Worm (Caenorhabditis elegans) whole organism, L1 larva: ENCODE measurements around the gene R09F10.8.

Experiments
- C04F5.9 ChIP-seq: sonication (generic microtip); optimal IDR thresholded peaks from 2 replicates; lab custom pipeline; 2016; ENCODE audit warnings: missing genetic modification characterization, missing compliant biosample characterization
- C34B4.2 ChIP-seq: sonication (generic microtip); optimal IDR thresholded peaks from 2 replicates; lab custom pipeline; 2017; ENCODE audit warnings: mild to moderate bottlenecking, missing genetic modification characterization, missing compliant biosample characterization
- Y116A8C.19 ChIP-seq: sonication (generic microtip); optimal IDR thresholded peaks from 2 replicates; lab custom pipeline; 2016; ENCODE audit warnings: missing compliant biosample characterization, missing genetic modification characterization, borderline replicate concordance
- aha-1 ChIP-seq: fragments of 150-350 bp; optimal IDR thresholded peaks from 2 replicates; lab custom pipeline; 2014; ENCODE audit warnings: missing biosample characterization, missing genetic modification characterization
- alr-1 ChIP-seq: fragments of 200-800 bp; sonication (Bioruptor generic); optimal IDR thresholded peaks from 2 replicates; lab custom pipeline; 2018; ENCODE audit warnings: borderline replicate concordance, mild to moderate bottlenecking, missing genetic modification characterization, missing compliant biosample characterization
- aly-2 ChIP-seq: fragments of 150-350 bp; optimal IDR thresholded peaks from 2 replicates; lab custom pipeline; 2014; ENCODE audit warnings: missing biosample characterization, missing genetic modification characterization
- blmp-1 ChIP-seq: fragments of 150-350 bp; optimal IDR thresholded peaks from 2 replicates; lab custom pipeline; 2014; ENCODE audit warnings: missing biosample characterization, missing genetic modification characterization
- ceh-63 ChIP-seq: fragments of 200-800 bp; sonication (Bioruptor generic); optimal IDR thresholded peaks from 2 replicates; lab custom pipeline; 2018; ENCODE audit warnings: mild to moderate bottlenecking, missing genetic modification characterization, missing compliant biosample characterization
- ceh-8 ChIP-seq: fragments of 200-800 bp; sonication (Bioruptor generic); optimal IDR thresholded peaks from 2 replicates; lab custom pipeline; 2018; ENCODE audit warnings: mild to moderate bottlenecking, missing genetic modification characterization, moderate library complexity, missing compliant biosample characterization
- ceh-90 ChIP-seq: sonication (generic microtip); optimal IDR thresholded peaks from 2 replicates; lab custom pipeline; 2016; ENCODE audit warnings: missing genetic modification characterization, missing compliant biosample characterization
- dsc-1 ChIP-seq: sonication (generic microtip); optimal IDR thresholded peaks from 2 replicates; lab custom pipeline; 2016; ENCODE audit warnings: mild to moderate bottlenecking, missing genetic modification characterization, missing compliant biosample characterization
- efl-1 ChIP-seq, 4 experiments: fragments of 150-350 bp; optimal IDR thresholded peaks in 3 of 4; peaks in 1 of 4; 1 replicate in 1 of 4; 2 replicates in 3 of 4; lab custom pipeline; 2014; ENCODE audit warnings: missing biosample characterization in 2 of 4, missing genetic modification characterization in 2 of 4, missing genetic modification reagents in 2 of 4
- efl-3 ChIP-seq: fragments of 200-800 bp; sonication (Bioruptor generic); optimal IDR thresholded peaks from 2 replicates; lab custom pipeline; 2018; ENCODE audit warnings: mild to moderate bottlenecking, missing genetic modification characterization, missing compliant biosample characterization
- egl-27 ChIP-seq, 2 experiments: fragments of 150-350 bp in 1 of 2; sonication (generic microtip); optimal IDR thresholded peaks; 3 replicates each; lab custom pipeline; 2017 to 2018; ENCODE audit warnings: missing biosample characterization in 2 of 2, missing genetic modification characterization in 2 of 2, missing genetic modification reagents in 2 of 2
- elt-2 ChIP-seq: sonication (generic microtip); optimal IDR thresholded peaks from 2 replicates; lab custom pipeline; 2016; ENCODE audit warnings: missing genetic modification characterization, mild to moderate bottlenecking, inconsistent platforms, missing compliant biosample characterization, missing genetic modification reagents
- elt-3 ChIP-seq, 6 experiments: fragments of 150-350 bp in 1 of 6; sonication (generic microtip); optimal IDR thresholded peaks; 2 replicates each; lab custom pipeline; 2017 to 2018; ENCODE audit warnings: missing biosample characterization in 6 of 6, missing genetic modification characterization in 6 of 6, inconsistent platforms in 1 of 6
- fkh-10 ChIP-seq: sonication (generic microtip); optimal IDR thresholded peaks from 2 replicates; lab custom pipeline; 2017; ENCODE audit warnings: missing biosample characterization, missing genetic modification reagents, missing genetic modification characterization
- hlh-4 ChIP-seq: sonication (generic microtip); optimal IDR thresholded peaks from 2 replicates; lab custom pipeline; 2016; ENCODE audit warnings: mild to moderate bottlenecking, missing genetic modification characterization, missing compliant biosample characterization
- hpl-2 ChIP-seq: fragments of 150-350 bp; optimal IDR thresholded peaks from 2 replicates; lab custom pipeline; 2014; ENCODE audit warnings: missing biosample characterization, missing genetic modification reagents, missing genetic modification characterization
- lin-14 ChIP-seq: fragments of 200-800 bp; sonication (Bioruptor generic); optimal IDR thresholded peaks from 2 replicates; lab custom pipeline; 2018; ENCODE audit warnings: mild to moderate bottlenecking, missing genetic modification characterization, moderate library complexity, missing compliant biosample characterization
- lin-39 ChIP-seq: fragments of 150-350 bp; optimal IDR thresholded peaks from 2 replicates; lab custom pipeline; 2014; ENCODE audit warnings: missing biosample characterization, missing genetic modification reagents, missing genetic modification characterization
- mab-9 ChIP-seq: fragments of 200-800 bp; sonication (Bioruptor generic); IDR thresholded peaks from 2 replicates; pipeline ENCODE4 v1.3.6; 2022; ENCODE audit warnings: missing genetic modification reagents, missing genetic modification characterization, missing compliant biosample characterization
- mef-2 ChIP-seq: fragments of 150-350 bp; optimal IDR thresholded peaks from 2 replicates; lab custom pipeline; 2014; ENCODE audit warnings: missing biosample characterization, missing genetic modification characterization
- mep-1 ChIP-seq: fragments of 150-350 bp; optimal IDR thresholded peaks from 2 replicates; lab custom pipeline; 2014; ENCODE audit warnings: missing biosample characterization, missing genetic modification characterization
- nhr-12 ChIP-seq: sonication (generic microtip); optimal IDR thresholded peaks from 2 replicates; lab custom pipeline; 2017; ENCODE audit warnings: missing biosample characterization, missing genetic modification characterization
- nhr-47 ChIP-seq: sonication (generic microtip); optimal IDR thresholded peaks from 2 replicates; lab custom pipeline; 2016; ENCODE audit warnings: mild to moderate bottlenecking, missing genetic modification characterization, moderate library complexity, missing compliant biosample characterization
- nhr-71 ChIP-seq: sonication (generic microtip); optimal IDR thresholded peaks from 2 replicates; lab custom pipeline; 2016; ENCODE audit warnings: mild to moderate bottlenecking, missing genetic modification characterization, moderate library complexity, missing compliant biosample characterization
- pax-3 ChIP-seq: fragments of 200-800 bp; sonication (Bioruptor generic); optimal IDR thresholded peaks from 2 replicates; lab custom pipeline; 2018; ENCODE audit warnings: mild to moderate bottlenecking, missing genetic modification characterization, moderate library complexity, missing compliant biosample characterization
- pqm-1 ChIP-seq: sonication (generic microtip); optimal IDR thresholded peaks from 3 replicates; lab custom pipeline; 2017; ENCODE audit warnings: missing biosample characterization, missing genetic modification characterization
- rnt-1 ChIP-seq: sonication (generic microtip); optimal IDR thresholded peaks from 2 replicates; lab custom pipeline; 2016; ENCODE audit warnings: mild to moderate bottlenecking, missing genetic modification characterization, moderate library complexity, missing compliant biosample characterization
- snu-23 ChIP-seq: sonication (generic microtip); optimal IDR thresholded peaks from 2 replicates; lab custom pipeline; 2016; ENCODE audit warnings: missing genetic modification characterization, missing compliant biosample characterization
- sup-37 ChIP-seq: fragments of 200-800 bp; sonication (Bioruptor generic); optimal IDR thresholded peaks from 2 replicates; lab custom pipeline; 2018; ENCODE audit warnings: mild to moderate bottlenecking, missing genetic modification characterization, missing compliant biosample characterization
- swsn-7 ChIP-seq: sonication (generic microtip); optimal IDR thresholded peaks from 2 replicates; lab custom pipeline; 2016; ENCODE audit warnings: missing genetic modification characterization, missing compliant biosample characterization
- unc-86 ChIP-seq: sonication (generic microtip); optimal IDR thresholded peaks from 2 replicates; lab custom pipeline; 2016; ENCODE audit warnings: missing genetic modification characterization, missing compliant biosample characterization
- unc-98 ChIP-seq: fragments of 200-800 bp; sonication (Bioruptor generic); IDR thresholded peaks from 2 replicates; pipeline ENCODE4 v1.3.6; 2022; ENCODE audit warnings: missing genetic modification characterization, missing compliant biosample characterization
- xbp-1 ChIP-seq: sonication (generic microtip); optimal IDR thresholded peaks from 2 replicates; lab custom pipeline; 2016; ENCODE audit warnings: missing genetic modification characterization, missing compliant biosample characterization
- zag-1 ChIP-seq: fragments of 150-350 bp; optimal IDR thresholded peaks from 2 replicates; lab custom pipeline; 2014; ENCODE audit warnings: missing biosample characterization, missing genetic modification characterization
- ztf-11 ChIP-seq, 2 experiments: sonication (generic microtip); optimal IDR thresholded peaks; 2 replicates each; lab custom pipeline; 2016 to 2017; ENCODE audit warnings: missing genetic modification characterization in 2 of 2, missing biosample characterization in 1 of 2, missing compliant biosample characterization in 1 of 2
- ztf-4 ChIP-seq: fragments of 150-350 bp; optimal IDR thresholded peaks from 2 replicates; lab custom pipeline; 2014; ENCODE audit warnings: missing biosample characterization, missing genetic modification characterization

The R09F10.8 gene

ce11 chrX:8276333-8276732 lies 49.9 kb downstream of the R09F10.8 start:
- TF ChIP-seq nhr-71 (peak; percentile 12), xbp-1 (tag; lab: Kevin White, UChicago) (no peak), C34B4.2 (tag; lab: Kevin White, UChicago) (no peak), ceh-63 (GFP tag; lab: Kevin White, UChicago) (no peak), rnt-1 (tag; lab: Kevin White, UChicago) (no peak), zag-1 (tag; lab: Kevin White, UChicago) (no peak), lin-39 (tag; lab: Kevin White, UChicago) (no peak), swsn-7 (tag; lab: Kevin White, UChicago) (no peak), nhr-47 (peak; percentile 16), mef-2 (tag; lab: Kevin White, UChicago) (no peak), mab-9 (no peak), pax-3 (tag; lab: Kevin White, UChicago) (no peak), efl-3 (GFP tag; lab: Kevin White, UChicago) (no peak), aly-2 (no peak), snu-23 (GFP tag; lab: Kevin White, UChicago) (peak; percentile 7), blmp-1 (tag; lab: Kevin White, UChicago) (peak; percentile 91), efl-1 (optimal IDR thresholded peaks at IDR 0.05; lab: Kevin White, UChicago) (no peak), efl-1 (GFP tag; optimal IDR thresholded peaks at IDR 0.05 in 1 of 2; lab: Kevin White, UChicago) (peak in 1 of 2 experiments; percentile 5), alr-1 (tag; lab: Kevin White, UChicago) (no peak), egl-27 (tag; optimal IDR thresholded peaks at IDR 0.05; lab: Kevin White, UChicago) (no peak), sup-37 (no peak), ztf-11 (tag; optimal IDR thresholded peaks at IDR 0.05; lab: Kevin White, UChicago) (no peak), hlh-4 (tag; lab: Kevin White, UChicago) (no peak), fkh-10 (GFP tag; lab: Kevin White, UChicago) (no peak), C04F5.9 (no peak), lin-14 (GFP tag; lab: Kevin White, UChicago) (peak; percentile 64), ztf-4 (tag; lab: Kevin White, UChicago) (no peak), dsc-1 (peak; percentile 17), Y116A8C.19 (tag; lab: Kevin White, UChicago) (no peak), nhr-12 (tag; lab: Kevin White, UChicago) (no peak), aha-1 (tag; lab: Kevin White, UChicago) (no peak), unc-98 (GFP tag; lab: Robert Waterston, UW) (no peak), elt-2 (tag; lab: Kevin White, UChicago) (no peak), pqm-1 (no peak), ceh-90 (tag; lab: Kevin White, UChicago) (no peak), elt-3 (tag; optimal IDR thresholded peaks at IDR 0.05; lab: Kevin White, UChicago) (no peak), hpl-2 (GFP tag; lab: Kevin White, UChicago) (no peak), ceh-8 (GFP tag; lab: Kevin White, UChicago) (no peak), mep-1 (tag; lab: Kevin White, UChicago) (peak; percentile 3), unc-86 (tag; lab: Kevin White, UChicago) (no peak)
